Fruit fly (Drosophila melanogaster): ENCODE measurements around the gene MTA1-like.
A peak's percentile ranks its signal among the peaks of the same experiment; 100 is the strongest.

MTA1-like gene

dm6 chr3R:5654692-5655181 lies 6.2 kb upstream of the MTA1-like start, which contains the start of the genes elm and MED27 (continued):
- TF ChIP-seq CG7963 (GFP tag; IDR thresholded peaks at IDR 0.05; ENCODE audit: partially characterized antibody), result peak; percentile 58; the same call in 1 of the 3 replicates
- 0 out of 3 replicates have a peak, but pooled peaks have one; percentile 67 for TF ChIP-seq CG2199 (GFP tag; IDR thresholded peaks at IDR 0.05)
- TF ChIP-seq CG32772 (GFP tag; IDR thresholded peaks at IDR 0.05), result peak; percentile 95
- TF ChIP-seq CG11695 (GFP tag; IDR thresholded peaks at IDR 0.05), result peak; percentile 79
- peak; percentile 87 for TF ChIP-seq Atf6 (GFP tag; IDR thresholded peaks at IDR 0.05)
- peak; percentile 96 for TF ChIP-seq CG9215 (GFP tag; IDR thresholded peaks at IDR 0.05)
- TF ChIP-seq CTCF (GFP tag; optimal IDR thresholded peaks at IDR 0.05), result no peak
- peak; percentile 93 for TF ChIP-seq H15 (GFP tag; IDR thresholded peaks at IDR 0.05)
- peak; percentile 81 for TF ChIP-seq slp2 (GFP tag; optimal IDR thresholded peaks at IDR 0.05)
- peak; percentile 92 for TF ChIP-seq CG4730 (GFP tag; IDR thresholded peaks at IDR 0.05)
- peak; percentile 71; the same call in 1 of the 2 replicates for TF ChIP-seq CG5953 (GFP tag; IDR thresholded peaks at IDR 0.05)
- peak; percentile 72 for TF ChIP-seq mld (GFP tag; IDR thresholded peaks at IDR 0.05; ENCODE audit: partially characterized antibody)
- TF ChIP-seq pros (GFP tag; optimal IDR thresholded peaks at IDR 0.05), result peak; percentile 16
- peak; percentile 94 for TF ChIP-seq CG11456 (GFP tag; IDR thresholded peaks at IDR 0.05)
- TF ChIP-seq btn (GFP tag; optimal IDR thresholded peaks at IDR 0.05), result peak; percentile 71
- TF ChIP-seq Fer3 (tag; optimal IDR thresholded peaks at IDR 0.05), result peak; percentile 89
- peak; percentile 47 for TF ChIP-seq Neu2 (GFP tag; optimal IDR thresholded peaks at IDR 0.05; ENCODE audit: borderline replicate concordance)
- peak; percentile 53 for TF ChIP-seq Dref (GFP tag; IDR thresholded peaks at IDR 0.05)
- TF ChIP-seq Side (GFP tag; optimal IDR thresholded peaks at IDR 0.05), result peak; percentile 89
- peak; percentile 86 for TF ChIP-seq CG4854 (GFP tag; optimal IDR thresholded peaks at IDR 0.05)
- peak; percentile 86 for TF ChIP-seq cas (GFP tag; IDR thresholded peaks at IDR 0.05)
- peak; percentile 90 for TF ChIP-seq trem (tag; optimal IDR thresholded peaks at IDR 0.05)
- TF ChIP-seq CG11093 (GFP tag; IDR thresholded peaks at IDR 0.05), result peak; percentile 91
- TF ChIP-seq Scr (GFP tag; IDR thresholded peaks at IDR 0.05; ENCODE audit: partially characterized antibody), result peak; percentile 98
- TF ChIP-seq ERR (GFP tag; optimal IDR thresholded peaks at IDR 0.05), result peak; percentile 76
- TF ChIP-seq CG17612 (GFP tag; IDR thresholded peaks at IDR 0.05), result peak; percentile 68; the same call in 1 of the 2 replicates
- peak; percentile 91 for TF ChIP-seq CG32767 (GFP tag; IDR thresholded peaks at IDR 0.05)
- peak; percentile 81 for TF ChIP-seq CG11723 (GFP tag; optimal IDR thresholded peaks at IDR 0.05)
- peak; percentile 92 for TF ChIP-seq hbn (GFP tag; IDR thresholded peaks at IDR 0.05; ENCODE audit: partially characterized antibody)
- TF ChIP-seq lov (optimal IDR thresholded peaks at IDR 0.05), result no peak
- peak; percentile 68; the same call in 2 of the 3 replicates for TF ChIP-seq lov (GFP tag; IDR thresholded peaks at IDR 0.05)
- TF ChIP-seq amos (GFP tag; IDR thresholded peaks at IDR 0.05; ENCODE audit: partially characterized antibody), result peak; percentile 91
- peak; percentile 75 for TF ChIP-seq pb (GFP tag; optimal IDR thresholded peaks at IDR 0.05)
- no peak for TF ChIP-seq CG17568 (GFP tag; optimal IDR thresholded peaks at IDR 0.05)
- TF ChIP-seq CG42726 (GFP tag; IDR thresholded peaks at IDR 0.05; ENCODE audit: partially characterized antibody), result peak; percentile 60; the same call in 1 of the 2 replicates
- peak; percentile 91 for TF ChIP-seq rib (GFP tag; IDR thresholded peaks at IDR 0.05)
- TF ChIP-seq chif (GFP tag; optimal IDR thresholded peaks at IDR 0.05), result peak; percentile 92 to 95
- TF ChIP-seq Tbp (GFP tag; optimal IDR thresholded peaks at IDR 0.05), result no peak
- peak; percentile 83 for TF ChIP-seq CG8089 (GFP tag; optimal IDR thresholded peaks at IDR 0.05)
- TF ChIP-seq CG10274 (GFP tag; optimal IDR thresholded peaks at IDR 0.05), result peak; percentile 68
- TF ChIP-seq zen (tag; optimal IDR thresholded peaks at IDR 0.05), result peak; percentile 94
- peak; percentile 67 for TF ChIP-seq oc (tag; optimal IDR thresholded peaks at IDR 0.05)
- peak; percentile 80 for TF ChIP-seq aop (GFP tag; IDR thresholded peaks at IDR 0.05)
- TF ChIP-seq kay (GFP tag; optimal IDR thresholded peaks at IDR 0.05), result peak; percentile 86
- TF ChIP-seq ttk (GFP tag; IDR thresholded peaks at IDR 0.05), result peak; percentile 89
- peak; percentile 94 for TF ChIP-seq CG17829 (tag; optimal IDR thresholded peaks at IDR 0.05)
- peak; percentile 100 for TF ChIP-seq Ets65A (GFP tag)
- peak; percentile 77 for TF ChIP-seq Sox100B (GFP tag; optimal IDR thresholded peaks at IDR 0.05)
- TF ChIP-seq CG12769 (tag; optimal IDR thresholded peaks at IDR 0.05), result peak; percentile 85
- TF ChIP-seq CG13123 (GFP tag; optimal IDR thresholded peaks at IDR 0.05), result peak; percentile 89
- peak; percentile 89 for TF ChIP-seq lbe (GFP tag; optimal IDR thresholded peaks at IDR 0.05)
- TF ChIP-seq Doc2 (GFP tag; IDR thresholded peaks at IDR 0.05), result peak; percentile 72
